Fruit fly (Drosophila melanogaster): ENCODE data around the gene Osi13.

The Osi13 gene

DNA sequence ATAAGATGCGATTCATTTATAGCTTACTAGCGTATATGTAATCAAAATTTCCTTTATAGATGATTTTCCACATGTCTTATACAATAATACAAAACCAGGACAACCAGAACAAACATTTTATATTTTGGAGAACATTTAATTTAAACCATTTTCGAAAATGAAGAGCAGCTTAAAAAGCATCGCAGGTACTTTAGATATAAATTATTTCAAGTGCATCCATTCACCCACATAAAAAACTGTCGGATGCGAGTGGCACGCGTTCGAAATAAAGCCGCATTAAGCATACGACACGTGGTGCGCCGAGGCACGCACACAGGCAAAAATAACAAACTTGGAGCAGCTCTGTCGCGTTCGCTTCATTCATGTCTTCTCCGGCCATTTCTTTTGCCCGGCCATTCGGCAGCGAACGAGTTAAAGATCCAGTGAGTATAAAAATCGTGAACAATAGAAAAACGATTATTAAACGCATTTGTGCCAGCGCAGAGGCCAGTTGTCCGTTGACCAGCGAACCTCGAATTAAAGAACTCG lies 43.4 kb downstream of the Osi13 start, which contains the start of gene Osi19:
Gene Osi19, plus strand, starts transcription at position 457 of the 528 bp plus-strand sequence.
- TF ChIP-seq bab1 (GFP tag; optimal IDR thresholded peaks at IDR 0.05): no peak
- TF ChIP-seq cnc (optimal IDR thresholded peaks at IDR 0.05): no peak
- no peak for TF ChIP-seq CG33017 (tag; optimal IDR thresholded peaks at IDR 0.05)

- no peak for TF ChIP-seq Hr96 (GFP tag; optimal IDR thresholded peaks at IDR 0.05)
- no peak for TF ChIP-seq kay (GFP tag; ENCODE audit: borderline replicate concordance)
- TF ChIP-seq CG5204 (GFP tag; optimal IDR thresholded peaks at IDR 0.05): no peak
- no peak for TF ChIP-seq CG12768 (GFP tag; optimal IDR thresholded peaks at IDR 0.05)
- TF ChIP-seq Mnt (GFP tag; optimal IDR thresholded peaks at IDR 0.05): no peak
- TF ChIP-seq cnc (optimal IDR thresholded peaks at IDR 0.05): no peak
- no peak for TF ChIP-seq cic (GFP tag; optimal IDR thresholded peaks at IDR 0.05)
- no peak for TF ChIP-seq ovo (GFP tag; optimal IDR thresholded peaks at IDR 0.05)
- no peak for TF ChIP-seq CG11617 (GFP tag; optimal IDR thresholded peaks at IDR 0.05)
- TF ChIP-seq CG1620 (GFP tag; optimal IDR thresholded peaks at IDR 0.05): no peak
- no peak for TF ChIP-seq toe (GFP tag; optimal IDR thresholded peaks at IDR 0.05)
- no peak for TF ChIP-seq Clk (GFP tag; optimal IDR thresholded peaks at IDR 0.05)
- no peak for TF ChIP-seq bab1 (GFP tag; optimal IDR thresholded peaks at IDR 0.05)
- TF ChIP-seq pad (GFP tag; optimal IDR thresholded peaks at IDR 0.05): no peak
- TF ChIP-seq CG33017 (tag; optimal IDR thresholded peaks at IDR 0.05): no peak
These were observed 45.9 kb downstream of the Osi13 start for dm6 chr3R:6337397-6337796.

DNA sequence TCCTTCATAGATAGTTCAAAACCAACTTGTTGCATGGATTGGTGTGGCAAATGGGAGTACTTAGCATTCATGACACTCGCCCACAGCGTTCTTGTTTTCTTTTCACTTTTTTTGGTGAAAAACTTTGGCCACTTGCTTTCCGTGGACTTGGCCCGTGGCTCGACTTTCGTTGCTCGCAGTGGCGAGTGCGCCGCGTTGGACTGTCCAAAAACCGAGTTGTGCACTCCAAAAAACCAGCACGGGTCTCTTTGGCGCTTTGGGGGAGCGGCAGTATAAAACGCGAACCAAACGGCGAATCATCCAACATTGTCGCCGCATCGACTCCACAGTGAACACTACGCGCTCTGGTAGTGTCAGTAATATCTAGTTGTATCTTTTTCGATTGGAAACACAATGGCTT lies 48.3 kb downstream of the Osi13 start, which contains the start of gene Osi20:
Gene Osi20, plus strand, starts transcription at position 301 of the 400 bp plus-strand sequence.
- no peak for TF ChIP-seq Clk (GFP tag; optimal IDR thresholded peaks at IDR 0.05)
- no peak for TF ChIP-seq CG1620 (GFP tag; optimal IDR thresholded peaks at IDR 0.05)
- no peak for TF ChIP-seq bab1 (GFP tag; optimal IDR thresholded peaks at IDR 0.05)
- TF ChIP-seq toe (GFP tag; optimal IDR thresholded peaks at IDR 0.05): no peak
- TF ChIP-seq kay (GFP tag; ENCODE audit: borderline replicate concordance): no peak
- no peak for TF ChIP-seq CG7045 (GFP tag; optimal IDR thresholded peaks at IDR 0.05)
- TF ChIP-seq tj (GFP tag; optimal IDR thresholded peaks at IDR 0.05): no peak
- no peak for TF ChIP-seq Hr96 (GFP tag; optimal IDR thresholded peaks at IDR 0.05)
- TF ChIP-seq Mnt (GFP tag; optimal IDR thresholded peaks at IDR 0.05): no peak
- no peak for TF ChIP-seq pad (GFP tag; optimal IDR thresholded peaks at IDR 0.05)
- TF ChIP-seq CG33017 (tag; optimal IDR thresholded peaks at IDR 0.05): no peak
- no peak for TF ChIP-seq CG11617 (GFP tag; optimal IDR thresholded peaks at IDR 0.05)
- TF ChIP-seq cnc (optimal IDR thresholded peaks at IDR 0.05): no peak
- no peak for TF ChIP-seq CG12768 (GFP tag; optimal IDR thresholded peaks at IDR 0.05)
- no peak for TF ChIP-seq cic (GFP tag; optimal IDR thresholded peaks at IDR 0.05)
- TF ChIP-seq ovo (GFP tag; optimal IDR thresholded peaks at IDR 0.05): no peak
- TF ChIP-seq CG5204 (GFP tag; optimal IDR thresholded peaks at IDR 0.05): no peak
- no peak for TF ChIP-seq CG14711 (tag; optimal IDR thresholded peaks at IDR 0.05)
- TF ChIP-seq CG7101 (tag; optimal IDR thresholded peaks at IDR 0.05): no peak

DNA sequence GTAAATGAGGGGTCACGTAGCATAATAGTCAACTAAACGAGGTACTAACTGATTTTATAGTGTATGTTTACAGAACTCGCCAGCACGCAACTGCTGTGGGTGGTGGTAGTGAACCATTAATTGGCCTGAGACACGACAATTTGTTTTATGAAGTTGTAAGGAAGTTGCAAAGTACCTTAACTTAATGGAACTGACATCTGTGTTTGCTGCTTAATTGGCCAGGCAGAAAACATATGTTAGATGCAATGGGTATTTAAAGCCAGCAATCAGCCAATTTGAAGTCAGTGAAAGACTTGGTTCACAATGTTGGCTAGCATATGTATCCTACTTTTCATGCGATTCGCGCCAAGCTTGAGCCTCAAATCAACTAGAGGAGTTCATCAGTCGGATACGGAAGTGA lies 50.1 kb downstream of the Osi13 start, which contains the start of gene CG17917:
Gene CG17917, plus strand, starts transcription at position 301 of the 400 bp plus-strand sequence.
- no peak for TF ChIP-seq kay (GFP tag; ENCODE audit: borderline replicate concordance)
- TF ChIP-seq Crg-1 (GFP tag; optimal IDR thresholded peaks at IDR 0.05): no peak
- no peak for TF ChIP-seq toe (GFP tag; optimal IDR thresholded peaks at IDR 0.05)
- no peak for TF ChIP-seq bab1 (GFP tag; optimal IDR thresholded peaks at IDR 0.05)
- TF ChIP-seq tj (GFP tag; optimal IDR thresholded peaks at IDR 0.05): no peak
- TF ChIP-seq CG7045 (GFP tag; optimal IDR thresholded peaks at IDR 0.05): no peak
- TF ChIP-seq Mnt (GFP tag; optimal IDR thresholded peaks at IDR 0.05): no peak
- TF ChIP-seq CG1620 (GFP tag; optimal IDR thresholded peaks at IDR 0.05): no peak
- no peak for TF ChIP-seq ovo (GFP tag; optimal IDR thresholded peaks at IDR 0.05)
- no peak for TF ChIP-seq CG14711 (tag; optimal IDR thresholded peaks at IDR 0.05)
- TF ChIP-seq CG12768 (GFP tag; optimal IDR thresholded peaks at IDR 0.05): no peak
- TF ChIP-seq CG7101 (tag; optimal IDR thresholded peaks at IDR 0.05): no peak
- TF ChIP-seq pad (GFP tag; optimal IDR thresholded peaks at IDR 0.05): no peak

- TF ChIP-seq ovo (GFP tag; optimal IDR thresholded peaks at IDR 0.05): no peak
- no peak for TF ChIP-seq cic (GFP tag; optimal IDR thresholded peaks at IDR 0.05)
- TF ChIP-seq CG1620 (GFP tag; optimal IDR thresholded peaks at IDR 0.05): no peak
- TF ChIP-seq CG11617 (GFP tag; optimal IDR thresholded peaks at IDR 0.05): no peak
- TF ChIP-seq pad (GFP tag; optimal IDR thresholded peaks at IDR 0.05): no peak
- TF ChIP-seq CG12768 (GFP tag; optimal IDR thresholded peaks at IDR 0.05): no peak
- TF ChIP-seq cnc (optimal IDR thresholded peaks at IDR 0.05): no peak
- no peak for TF ChIP-seq Hr96 (GFP tag; optimal IDR thresholded peaks at IDR 0.05)
- no peak for TF ChIP-seq Mnt (GFP tag; optimal IDR thresholded peaks at IDR 0.05)
- TF ChIP-seq CG7101 (tag; optimal IDR thresholded peaks at IDR 0.05): no peak
- TF ChIP-seq tj (GFP tag; optimal IDR thresholded peaks at IDR 0.05): no peak
- no peak for TF ChIP-seq kay (GFP tag; ENCODE audit: borderline replicate concordance)
- no peak for TF ChIP-seq toe (GFP tag; optimal IDR thresholded peaks at IDR 0.05)
- TF ChIP-seq CG7045 (GFP tag; optimal IDR thresholded peaks at IDR 0.05): no peak
- TF ChIP-seq Clk (GFP tag; optimal IDR thresholded peaks at IDR 0.05): no peak
- TF ChIP-seq bab1 (GFP tag; optimal IDR thresholded peaks at IDR 0.05): no peak
- no peak for TF ChIP-seq CG14711 (tag; optimal IDR thresholded peaks at IDR 0.05)
- TF ChIP-seq Crg-1 (GFP tag; optimal IDR thresholded peaks at IDR 0.05): no peak
These were observed 51.2 kb downstream of the Osi13 start, which contains the start of gene CG10298 for dm6 chr3R:6342702-6343101. Gene CG10298 (plus strand): TSS chr3R:6343002.

Data from whole organism, adult.